Fruit fly (Drosophila melanogaster): ENCODE results near the gene CG14357.

Gene CG14357

DNA sequence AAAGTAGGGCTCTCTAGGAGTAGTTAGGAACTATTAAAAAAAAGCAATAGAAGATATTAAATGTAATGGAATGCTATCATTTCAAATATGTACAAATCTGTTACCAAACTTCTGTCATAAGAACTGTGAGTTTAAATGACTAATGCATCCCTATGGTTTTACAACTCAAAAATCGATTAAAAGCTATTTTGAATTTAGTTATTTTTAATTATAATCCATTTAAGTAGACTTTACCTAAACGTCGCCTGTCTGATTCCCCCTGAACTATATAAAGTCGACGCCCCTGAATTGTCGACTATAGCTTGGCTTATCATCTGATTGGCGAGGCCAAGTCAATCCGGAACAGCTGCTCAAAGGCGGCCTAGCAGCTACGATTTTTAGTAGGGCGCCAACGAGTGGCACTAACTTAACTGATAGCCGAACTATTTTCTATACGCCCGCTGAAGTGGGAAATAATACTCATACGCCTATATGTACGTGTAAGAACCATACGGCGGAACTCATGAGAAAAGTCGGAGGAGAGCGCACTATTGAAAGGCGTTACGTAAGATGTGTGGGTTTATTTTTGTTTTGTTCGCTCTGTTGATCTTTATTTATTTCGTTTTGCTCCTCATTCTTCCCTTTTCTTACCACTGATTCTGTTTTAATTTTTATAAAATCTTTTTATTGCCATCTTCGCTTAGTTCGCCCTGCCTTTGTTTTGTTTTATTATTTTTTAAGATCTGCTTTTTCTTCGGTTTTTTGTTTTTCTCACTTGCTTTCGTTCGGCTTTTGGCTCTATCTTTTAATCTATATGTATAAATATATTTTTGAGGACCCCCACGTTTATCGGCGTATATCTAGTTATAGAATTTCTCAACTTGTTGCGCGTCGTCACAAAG is 49.7 kb downstream of the CG14357 start (continued):
- peak; percentile 43 for TF ChIP-seq CG6163 (GFP tag; IDR thresholded peaks at IDR 0.05)
- TF ChIP-seq Ets21C (GFP tag; optimal IDR thresholded peaks at IDR 0.05) = peak; percentile 34
- peak; percentile 71 for TF ChIP-seq pdm3 (GFP tag; optimal IDR thresholded peaks at IDR 0.05)
- peak; percentile 29 for TF ChIP-seq CG1621 (tag; optimal IDR thresholded peaks at IDR 0.05)
- peak; percentile 76 for TF ChIP-seq achi (GFP tag; optimal IDR thresholded peaks at IDR 0.05)
- peak; percentile 42 for TF ChIP-seq Sox14 (GFP tag; optimal IDR thresholded peaks at IDR 0.05)
- peak; percentile 62 for TF ChIP-seq OdsH (GFP tag; optimal IDR thresholded peaks at IDR 0.05)
- no peak for TF ChIP-seq net (GFP tag; optimal IDR thresholded peaks at IDR 0.05)
- peak; percentile 76 for TF ChIP-seq spab (GFP tag; optimal IDR thresholded peaks at IDR 0.05)
- no peak for TF ChIP-seq CG16779 (tag; optimal IDR thresholded peaks at IDR 0.05)
- TF ChIP-seq CG3032 (tag; optimal IDR thresholded peaks at IDR 0.05) = peak; percentile 92
- TF ChIP-seq CG11294 (GFP tag; IDR thresholded peaks at IDR 0.05) = peak; percentile 62; the same call in 1 of the 2 replicates
- peak; percentile 87 for TF ChIP-seq CG10669 (GFP tag; optimal IDR thresholded peaks at IDR 0.05)
- no peak for TF ChIP-seq CG9139 (GFP tag; optimal IDR thresholded peaks at IDR 0.05)
- TF ChIP-seq Hr4 (GFP tag; optimal IDR thresholded peaks at IDR 0.05) = no peak
- TF ChIP-seq Hr38 (GFP tag; optimal IDR thresholded peaks at IDR 0.05) = no peak
- no peak for TF ChIP-seq CG6854 (GFP tag; optimal IDR thresholded peaks at IDR 0.05)
- TF ChIP-seq CG6276 (GFP tag; optimal IDR thresholded peaks at IDR 0.05) = no peak
- TF ChIP-seq CG8632 (GFP tag; optimal IDR thresholded peaks at IDR 0.05) = peak; percentile 73
- peak; percentile 71 for TF ChIP-seq CG11902 (GFP tag; optimal IDR thresholded peaks at IDR 0.05)
- TF ChIP-seq cyc (GFP tag; optimal IDR thresholded peaks at IDR 0.05) = peak; percentile 48

Data from whole organism, prepupa.